Fruit fly (Drosophila melanogaster) whole organism, pupa: ENCODE data around the gene CG33223.

Experiments used
- CG10348 ChIP-seq: fragments of 200-800 bp; sonication (Bioruptor generic); IDR thresholded peaks from 2 replicates; pipeline ENCODE4 v1.3.6; 2022; ENCODE audit warnings: missing biosample characterization, missing genetic modification characterization
- CG12605 ChIP-seq: fragments of 200-800 bp; sonication (Bioruptor generic); IDR thresholded peaks from 2 replicates; pipeline ENCODE4 v1.3.6; 2022; ENCODE audit warnings: missing biosample characterization, missing genetic modification characterization
- CG13204 ChIP-seq: fragments of 200-800 bp; sonication (Bioruptor generic); optimal IDR thresholded peaks from 2 replicates; lab custom pipeline; 2018; ENCODE audit warnings: missing biosample characterization, mild to moderate bottlenecking, missing genetic modification characterization, moderate library complexity
- CG14655 ChIP-seq: fragments of 200-800 bp; sonication (Bioruptor generic); optimal IDR thresholded peaks from 3 replicates; lab custom pipeline; 2017; ENCODE audit warnings: mild to moderate bottlenecking, missing biosample characterization, missing genetic modification reagents, missing genetic modification characterization
- CG15710 ChIP-seq: fragments of 200-800 bp; sonication (Bioruptor generic); optimal IDR thresholded peaks from 2 replicates; lab custom pipeline; 2018; ENCODE audit warnings: missing biosample characterization, mild to moderate bottlenecking, missing genetic modification characterization, moderate library complexity
- CG17806 ChIP-seq: fragments of 200-800 bp; sonication (Bioruptor generic); optimal IDR thresholded peaks from 2 replicates; lab custom pipeline; 2018; ENCODE audit warnings: missing biosample characterization, mild to moderate bottlenecking, missing genetic modification characterization, moderate library complexity
- CG32121 ChIP-seq: fragments of 200-800 bp; sonication (Bioruptor generic); IDR thresholded peaks from 2 replicates; pipeline ENCODE4 v1.3.6; 2022; ENCODE audit warnings: missing biosample characterization, missing genetic modification characterization
- CG34367 ChIP-seq: fragments of 200-800 bp; sonication (Bioruptor generic); optimal IDR thresholded peaks from 2 replicates; lab custom pipeline; 2018; ENCODE audit warnings: missing biosample characterization, mild to moderate bottlenecking, missing genetic modification characterization
- CG4496 ChIP-seq: fragments of 200-800 bp; sonication (Bioruptor generic); IDR thresholded peaks from 3 replicates; pipeline ENCODE4 v1.3.6; 2022; ENCODE audit warnings: missing biosample characterization, missing genetic modification characterization
- CG8159 ChIP-seq: fragments of 200-800 bp; sonication (Bioruptor generic); optimal IDR thresholded peaks from 3 replicates; lab custom pipeline; 2018; ENCODE audit warnings: missing biosample characterization, mild to moderate bottlenecking, missing genetic modification characterization, moderate library complexity
- CG8301 ChIP-seq: fragments of 200-800 bp; sonication (Bioruptor generic); optimal IDR thresholded peaks from 2 replicates; lab custom pipeline; 2018; ENCODE audit warnings: missing biosample characterization, mild to moderate bottlenecking, missing genetic modification characterization
- CG9948 ChIP-seq: fragments of 200-800 bp; sonication (Bioruptor generic); optimal IDR thresholded peaks from 2 replicates; lab custom pipeline; 2018; ENCODE audit warnings: missing biosample characterization, mild to moderate bottlenecking, missing genetic modification characterization, moderate library complexity
- D1 ChIP-seq: fragments of 200-800 bp; sonication (Bioruptor generic); optimal IDR thresholded peaks from 2 replicates; lab custom pipeline; 2018; ENCODE audit warnings: missing biosample characterization, mild to moderate bottlenecking, missing genetic modification characterization, moderate library complexity
- EcR ChIP-seq: fragments of 200-800 bp; sonication (Bioruptor generic); optimal IDR thresholded peaks from 3 replicates; lab custom pipeline; 2019; ENCODE audit warnings: missing biosample characterization, missing genetic modification characterization, mild to moderate bottlenecking, moderate library complexity, missing genetic modification reagents
- Ets98B ChIP-seq: fragments of 200-800 bp; sonication (Bioruptor generic); IDR thresholded peaks from 2 replicates; pipeline ENCODE4 v1.3.6; 2022; ENCODE audit warnings: missing biosample characterization, missing genetic modification characterization
- Pif1A ChIP-seq: fragments of 200-800 bp; sonication (Bioruptor generic); optimal IDR thresholded peaks from 3 replicates; lab custom pipeline; 2016; ENCODE audit warnings: missing biosample characterization, missing genetic modification characterization
- Pif1B ChIP-seq: fragments of 200-800 bp; sonication (Bioruptor generic); optimal IDR thresholded peaks from 3 replicates; lab custom pipeline; 2016; ENCODE audit warnings: missing biosample characterization, missing genetic modification characterization
- Snoo ChIP-seq: fragments of 200-800 bp; sonication (Bioruptor generic); optimal IDR thresholded peaks from 3 replicates; lab custom pipeline; 2017; ENCODE audit warnings: missing biosample characterization, mild to moderate bottlenecking, missing genetic modification characterization, inconsistent platforms
- fd96Ca ChIP-seq: fragments of 200-800 bp; sonication (Bioruptor generic); IDR thresholded peaks from 3 replicates; pipeline ENCODE4 v1.3.6; 2022; ENCODE audit warnings: missing biosample characterization, missing genetic modification characterization
- gl ChIP-seq: fragments of 200-800 bp; sonication (Bioruptor generic); optimal IDR thresholded peaks from 2 replicates; lab custom pipeline; 2018; ENCODE audit warnings: missing biosample characterization, mild to moderate bottlenecking, missing genetic modification characterization
- rn ChIP-seq: fragments of 200-800 bp; sonication (Bioruptor generic); IDR thresholded peaks from 2 replicates; pipeline ENCODE4 v1.3.6; 2022; ENCODE audit warnings: missing biosample characterization, missing genetic modification characterization

The CG33223 gene

dm6 chrX:8433709-8434108 is 50.0 kb downstream of the CG33223 start, which contains the start of gene CG32712:
Gene CG32712 (minus strand): TSS chrX:8433809.
- TF ChIP-seq CG9948 (tag; lab: Kevin White, UChicago) (no peak), CG34367 (no peak), CG10348 (GFP tag; lab: Robert Waterston, UW) (no peak), D1 (no peak), gl (tag; lab: Kevin White, UChicago) (no peak), Snoo (no peak), Ets98B (no peak), Pif1A (no peak), CG17806 (no peak), CG12605 (GFP tag; lab: Robert Waterston, UW) (no peak), CG13204 (no peak)

dm6 chrX:8422643-8423042 is 61.0 kb downstream of the CG33223 start:
- no peak for TF ChIP-seq CG14655 (GFP tag; lab: Kevin White, UChicago)
- no peak for TF ChIP-seq D1
- no peak for TF ChIP-seq gl (tag; lab: Kevin White, UChicago)
- no peak for TF ChIP-seq CG8159
- TF ChIP-seq CG4496 (GFP tag; lab: Robert Waterston, UW), result no peak
- TF ChIP-seq Snoo, result no peak
- no peak for TF ChIP-seq Pif1B (GFP tag; lab: Kevin White, UChicago)
- no peak for TF ChIP-seq CG12605 (GFP tag; lab: Robert Waterston, UW)
- no peak for TF ChIP-seq CG15710
- no peak for TF ChIP-seq Pif1A

dm6 chrX:8421449-8421795 is 62.3 kb downstream of the CG33223 start:
- TF ChIP-seq CG14655 (GFP tag; lab: Kevin White, UChicago) (no peak), CG8301 (tag; lab: Kevin White, UChicago) (no peak), fd96Ca (no peak), CG9948 (tag; lab: Kevin White, UChicago) (no peak), Pif1B (GFP tag; lab: Kevin White, UChicago) (no peak), Snoo (no peak), EcR (GFP tag; lab: Kevin White, UChicago) (no peak)
- TF ChIP-seq, all 21 proteins: peak for 0

dm6 chrX:8420772-8421448 is 62.8 kb downstream of the CG33223 start:
- peak; percentile 72 for TF ChIP-seq Pif1A
- TF ChIP-seq CG14655 (GFP tag; lab: Kevin White, UChicago), result no peak
- peak; percentile 81 for TF ChIP-seq CG13204
- peak; percentile 69 for TF ChIP-seq CG34367
- peak; percentile 40 for TF ChIP-seq CG8301 (tag; lab: Kevin White, UChicago)
- no peak for TF ChIP-seq CG10348 (GFP tag; lab: Robert Waterston, UW)
- TF ChIP-seq CG8159, result peak; percentile 33
- no peak for TF ChIP-seq rn
- peak; percentile 3 for TF ChIP-seq CG17806
- peak; percentile 29 for TF ChIP-seq CG15710
- peak; percentile 71 for TF ChIP-seq CG32121 (GFP tag; lab: Robert Waterston, UW)
- peak; percentile 92 for TF ChIP-seq Ets98B
- TF ChIP-seq CG9948 (tag; lab: Kevin White, UChicago), result peak; percentile 16
- TF ChIP-seq D1, result peak; percentile 31
- TF ChIP-seq Snoo, result no peak
- TF ChIP-seq CG4496 (GFP tag; lab: Robert Waterston, UW), result peak; percentile 88
- TF ChIP-seq gl (tag; lab: Kevin White, UChicago), result peak; percentile 90
- TF ChIP-seq fd96Ca, result no peak; the same call in none of the 3 replicates
- TF ChIP-seq EcR (GFP tag; lab: Kevin White, UChicago), result peak; percentile 87
- no peak for TF ChIP-seq Pif1B (GFP tag; lab: Kevin White, UChicago)
- TF ChIP-seq CG12605 (GFP tag; lab: Robert Waterston, UW), result peak; percentile 96

dm6 chrX:8419534-8419933 is 64.2 kb downstream of the CG33223 start:
- TF ChIP-seq CG15710 (no peak), CG13204 (peak; percentile 67)

- TF ChIP-seq CG14655 (GFP tag; lab: Kevin White, UChicago), result peak; percentile 12
- TF ChIP-seq CG12605 (GFP tag; lab: Robert Waterston, UW), result no peak
- TF ChIP-seq fd96Ca, result 0 out of 3 replicates have a peak, but pooled peaks have one; percentile 26
These were observed 66.7 kb downstream of the CG33223 start for dm6 chrX:8416956-8417355.

dm6 chrX:8416209-8416608 is 67.5 kb downstream of the CG33223 start:
- peak; percentile 76 for TF ChIP-seq EcR (GFP tag; lab: Kevin White, UChicago)
- TF ChIP-seq CG12605 (GFP tag; lab: Robert Waterston, UW), result no peak
- no peak for TF ChIP-seq CG8159
- no peak for TF ChIP-seq CG8301 (tag; lab: Kevin White, UChicago)
